Worm (Caenorhabditis elegans): ENCODE data around the gene Y62H9A.5.
A peak's percentile ranks its signal among the peaks of the same experiment; 100 is the strongest.

Gene Y62H9A.5

ce11 chrX:11896708-11897107 lies 14.0 kb upstream of the Y62H9A.5 start:
- no peak for TF ChIP-seq ceh-62 (tag; optimal IDR thresholded peaks at IDR 0.05)
- peak; percentile 93 for TF ChIP-seq aha-1 (tag)

DNA sequence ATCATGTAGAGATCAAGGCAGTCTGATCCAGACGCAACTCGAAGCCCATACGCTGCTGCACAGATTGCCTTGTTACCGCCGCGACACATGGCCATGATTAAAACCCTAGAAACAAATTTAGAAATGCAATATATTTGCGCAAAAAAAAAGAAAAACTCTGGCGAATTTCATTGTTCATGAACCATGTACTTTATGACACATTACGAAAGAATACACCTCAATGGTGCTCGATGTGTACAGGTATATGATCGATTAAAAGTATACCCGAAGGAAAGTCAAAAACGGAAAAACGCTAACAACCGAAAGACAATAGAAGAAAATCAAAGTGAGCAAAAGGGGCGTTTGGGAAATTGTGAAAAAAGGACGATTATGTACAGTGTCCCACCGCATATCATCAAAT lies 9.6 kb upstream of the Y62H9A.5 start, which contains the start of gene Y62H9A.8:
Gene Y62H9A.8 (minus strand): TSS at position 101 of the 400 bp plus-strand sequence.
- TF ChIP-seq nhr-102 (tag; optimal IDR thresholded peaks at IDR 0.05), result no peak
- TF ChIP-seq R02D3.7 (tag; optimal IDR thresholded peaks at IDR 0.05), result no peak
- no peak for TF ChIP-seq ztf-11 (tag; optimal IDR thresholded peaks at IDR 0.05)
- TF ChIP-seq madf-9 (GFP tag; conservative IDR thresholded peaks at IDR 0.05), result no peak
- TF ChIP-seq zag-1 (tag; optimal IDR thresholded peaks at IDR 0.05), result no peak
- TF ChIP-seq aha-1 (tag), result no peak
- no peak for TF ChIP-seq lin-1 (GFP tag; IDR thresholded peaks at IDR 0.05)
- no peak for TF ChIP-seq tag-97 (GFP tag; IDR thresholded peaks at IDR 0.05)
- no peak for TF ChIP-seq nhr-42 (GFP tag; IDR thresholded peaks at IDR 0.05)
- TF ChIP-seq set-16 (GFP tag; IDR thresholded peaks at IDR 0.05), result no peak
- TF ChIP-seq spr-1 (tag; optimal IDR thresholded peaks at IDR 0.05), result no peak
- TF ChIP-seq mxl-2 (GFP tag; conservative IDR thresholded peaks at IDR 0.05), result no peak
- TF ChIP-seq D1046.2 (GFP tag; IDR thresholded peaks at IDR 0.05), result no peak
- TF ChIP-seq fkh-10 (GFP tag; optimal IDR thresholded peaks at IDR 0.05), result no peak
- no peak for TF ChIP-seq ceh-82 (tag; optimal IDR thresholded peaks at IDR 0.05)

DNA sequence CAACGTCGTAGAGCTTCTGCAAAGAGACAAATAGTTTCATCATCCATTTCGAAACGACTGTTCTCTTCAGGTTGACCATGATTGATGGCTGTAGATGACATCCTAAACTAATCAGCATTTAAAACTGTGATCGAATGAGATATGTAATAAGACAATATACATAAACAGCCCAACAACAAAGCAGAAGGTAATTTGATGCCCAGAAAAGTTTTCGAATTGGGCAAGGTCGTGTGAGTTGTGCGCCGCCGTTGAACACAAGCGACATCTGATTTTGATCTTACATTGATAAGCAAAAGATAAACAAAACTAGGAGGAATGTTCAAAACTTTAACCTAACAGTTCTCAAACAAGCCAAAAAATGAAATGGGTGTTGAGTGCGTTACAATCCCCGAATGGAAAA lies 2.9 kb upstream of the Y62H9A.5 start, which contains the start of gene Y62H9A.7:
Gene Y62H9A.7 (minus strand): TSS at position 101 of the 400 bp plus-strand sequence.
- no peak for TF ChIP-seq D1046.2 (GFP tag; IDR thresholded peaks at IDR 0.05)
- no peak for TF ChIP-seq T26A8.4 (GFP tag; IDR thresholded peaks at IDR 0.05)
- no peak for TF ChIP-seq unc-130 (GFP tag; optimal IDR thresholded peaks at IDR 0.05)
- no peak for TF ChIP-seq rbr-2 (tag; optimal IDR thresholded peaks at IDR 0.05)
- no peak for TF ChIP-seq nhr-48 (tag; optimal IDR thresholded peaks at IDR 0.05)
- TF ChIP-seq F10B5.3 (tag; optimal IDR thresholded peaks at IDR 0.05), result no peak
- no peak for TF ChIP-seq zfp-3 (GFP tag; conservative IDR thresholded peaks at IDR 0.05)

ce11 chrX:11879871-11880270 lies 2.8 kb downstream of the Y62H9A.5 start, which contains the start of the genes Y62H9A.3 and Y62H9A.4:
TSS of gene Y62H9A.3 (minus strand) at chrX:11879971.
TSS of gene Y62H9A.4 (plus strand) at chrX:11880126.
- no peak for TF ChIP-seq egl-27 (tag; optimal IDR thresholded peaks at IDR 0.05)
- no peak for TF ChIP-seq F26F4.8 (GFP tag; conservative IDR thresholded peaks at IDR 0.05)
- peak in 1 of 2 experiments; percentile 55 for TF ChIP-seq unc-62 (GFP tag; optimal IDR thresholded peaks at IDR 0.05 in 1 of 2)
- no peak for TF ChIP-seq unc-62 (tag; optimal IDR thresholded peaks at IDR 0.05)
- TF ChIP-seq hif-1 (tag; optimal IDR thresholded peaks at IDR 0.05), result no peak

DNA sequence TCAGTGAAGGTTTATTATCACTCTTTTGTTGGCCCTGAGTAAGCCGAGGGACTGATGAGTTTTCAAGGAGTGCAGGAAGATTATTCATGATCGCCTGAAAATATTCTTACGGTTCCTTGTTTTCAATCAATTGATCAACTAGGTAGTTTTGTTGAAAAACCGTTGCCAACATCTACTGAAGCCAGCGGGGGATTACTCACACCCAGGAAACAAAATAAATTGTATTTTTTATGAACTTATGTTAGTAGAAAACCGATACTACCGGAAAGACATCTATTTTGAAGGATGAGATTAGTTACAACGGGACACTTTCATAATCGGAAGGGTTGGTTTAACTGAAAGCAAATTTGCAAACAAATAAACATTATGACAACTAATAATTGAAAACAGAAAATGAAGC lies 4.6 kb downstream of the Y62H9A.5 start, which contains the start of gene Y62H9A.2:
Gene Y62H9A.2 (minus strand): TSS at position 101 of the 400 bp plus-strand sequence.
- TF ChIP-seq T20F7.1 (GFP tag; optimal IDR thresholded peaks at IDR 0.05), result no peak
- TF ChIP-seq ama-1 (optimal IDR thresholded peaks at IDR 0.05), result no peak
- no peak for TF ChIP-seq jun-1 (tag; optimal IDR thresholded peaks at IDR 0.05)
- no peak for TF ChIP-seq mxl-3 (GFP tag; optimal IDR thresholded peaks at IDR 0.05)
- no peak for TF ChIP-seq daf-12 (tag; optimal IDR thresholded peaks at IDR 0.05)

- no peak for TF ChIP-seq nhr-102 (tag; optimal IDR thresholded peaks at IDR 0.05)
- TF ChIP-seq mdl-1 (tag; optimal IDR thresholded peaks at IDR 0.05), result no peak
- no peak for TF ChIP-seq snpc-1.2 (GFP tag; IDR thresholded peaks at IDR 0.05)
- no peak for TF ChIP-seq ama-1 (optimal IDR thresholded peaks at IDR 0.05)
- TF ChIP-seq mep-1 (tag; optimal IDR thresholded peaks at IDR 0.05), result no peak
- TF ChIP-seq ceh-32 (tag; optimal IDR thresholded peaks at IDR 0.05; ENCODE audit: poor library complexity), result no peak
- TF ChIP-seq F44E2.7 (GFP tag; IDR thresholded peaks at IDR 0.05), result no peak
- TF ChIP-seq F26F4.8 (GFP tag; conservative IDR thresholded peaks at IDR 0.05), result no peak
- TF ChIP-seq rbr-2 (tag; optimal IDR thresholded peaks at IDR 0.05), result no peak
- no peak for TF ChIP-seq ztf-11 (tag; optimal IDR thresholded peaks at IDR 0.05)
- TF ChIP-seq duxl-1 (tag; optimal IDR thresholded peaks at IDR 0.05; ENCODE audit: poor library complexity), result no peak
- TF ChIP-seq zip-11 (GFP tag; IDR thresholded peaks at IDR 0.05), result no peak
- no peak for TF ChIP-seq skn-1 (tag; optimal IDR thresholded peaks at IDR 0.05)
- TF ChIP-seq cey-2 (tag; optimal IDR thresholded peaks at IDR 0.05; ENCODE audit: borderline replicate concordance, insufficient read depth), result no peak
These were observed 7.4 kb downstream of the Y62H9A.5 start, which contains the start of gene Y62H9A.1 for ce11 chrX:11875260-11875659. TSS of gene Y62H9A.1 (plus strand) at chrX:11875541.

All from whole organism, L4 larva.